Worm (Caenorhabditis elegans): ENCODE measurements around the gene msp-57.

Gene msp-57

DNA sequence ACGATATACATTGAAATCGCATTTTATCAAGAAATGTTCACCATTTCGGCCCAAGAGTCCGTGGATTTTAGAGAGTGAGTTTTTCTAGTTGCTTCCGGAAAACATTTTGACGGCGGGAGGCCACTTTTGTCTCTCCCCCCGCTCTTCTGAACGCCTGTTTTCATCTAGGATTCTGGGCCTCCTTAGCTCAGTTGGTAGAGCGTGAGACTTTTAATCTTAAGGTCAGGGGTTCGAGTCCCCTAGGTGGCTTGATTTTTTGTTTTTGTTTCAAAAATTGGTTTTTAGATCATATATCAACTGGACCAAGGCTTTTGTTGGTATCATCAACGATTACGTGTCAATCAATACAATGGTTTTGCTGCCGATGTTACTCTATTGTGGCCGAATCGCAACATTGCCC lies 23.6 kb upstream of the msp-57 start (continued):
- TF ChIP-seq F26F4.8 (GFP tag; conservative IDR thresholded peaks at IDR 0.05), result peak; percentile 84
- peak; percentile 80 for TF ChIP-seq ctbp-1 (GFP tag; IDR thresholded peaks at IDR 0.05)
- peak; percentile 32 for TF ChIP-seq F49E8.2 (tag; optimal IDR thresholded peaks at IDR 0.05; ENCODE audit: borderline replicate concordance)
- peak; percentile 9 to 60 for TF ChIP-seq daf-16 (GFP tag; optimal IDR thresholded peaks at IDR 0.05)
- no peak for TF ChIP-seq daf-16 (tag; optimal IDR thresholded peaks at IDR 0.05)
- TF ChIP-seq nhr-237 (tag; optimal IDR thresholded peaks at IDR 0.05), result no peak
- TF ChIP-seq nhr-76 (tag; optimal IDR thresholded peaks at IDR 0.05), result no peak

- TF ChIP-seq R02D3.7 (tag; optimal IDR thresholded peaks at IDR 0.05) (no peak), aha-1 (tag) (no peak), egl-43 (GFP tag; IDR thresholded peaks at IDR 0.05) (no peak), nhr-102 (tag; optimal IDR thresholded peaks at IDR 0.05) (no peak), F26F4.8 (GFP tag; conservative IDR thresholded peaks at IDR 0.05) (no peak), F49E8.2 (tag; optimal IDR thresholded peaks at IDR 0.05; ENCODE audit: borderline replicate concordance) (no peak), F10B5.3 (tag; optimal IDR thresholded peaks at IDR 0.05) (no peak), daf-8 (GFP tag; IDR thresholded peaks at IDR 0.05) (no peak), sdz-12 (GFP tag; optimal IDR thresholded peaks at IDR 0.05) (no peak), unc-130 (GFP tag; optimal IDR thresholded peaks at IDR 0.05) (no peak), cey-2 (tag; optimal IDR thresholded peaks at IDR 0.05; ENCODE audit: borderline replicate concordance, insufficient read depth) (no peak), F44E2.7 (GFP tag; IDR thresholded peaks at IDR 0.05) (no peak), mdl-1 (tag; optimal IDR thresholded peaks at IDR 0.05) (no peak), php-3 (GFP tag; IDR thresholded peaks at IDR 0.05) (no peak), nhr-28 (tag; optimal IDR thresholded peaks at IDR 0.05) (no peak), ceh-62 (tag; optimal IDR thresholded peaks at IDR 0.05) (no peak), nhr-41 (GFP tag; IDR thresholded peaks at IDR 0.05) (no peak), dpl-1 (GFP tag; optimal IDR thresholded peaks at IDR 0.05) (no peak), snpc-1.2 (GFP tag; IDR thresholded peaks at IDR 0.05) (no peak)
Measured at ce11 chrIV:5045389-5045788, 17.0 kb upstream of the msp-57 start, which contains the start of gene hot-9. Gene hot-9, minus strand, starts transcription at chrIV:5045489.

- no peak for TF ChIP-seq hif-1 (tag; optimal IDR thresholded peaks at IDR 0.05)
- no peak for TF ChIP-seq skn-1 (tag; optimal IDR thresholded peaks at IDR 0.05)
- peak; percentile 35 for TF ChIP-seq aha-1 (tag)
- TF ChIP-seq ctbp-1 (GFP tag; IDR thresholded peaks at IDR 0.05), result no peak
- TF ChIP-seq unc-130 (GFP tag; optimal IDR thresholded peaks at IDR 0.05), result no peak
- no peak for TF ChIP-seq vab-7 (GFP tag; IDR thresholded peaks at IDR 0.05)
- TF ChIP-seq fos-1 (tag; optimal IDR thresholded peaks at IDR 0.05), result no peak
Measured at ce11 chrIV:5054297-5054696, 8.1 kb upstream of the msp-57 start.

DNA sequence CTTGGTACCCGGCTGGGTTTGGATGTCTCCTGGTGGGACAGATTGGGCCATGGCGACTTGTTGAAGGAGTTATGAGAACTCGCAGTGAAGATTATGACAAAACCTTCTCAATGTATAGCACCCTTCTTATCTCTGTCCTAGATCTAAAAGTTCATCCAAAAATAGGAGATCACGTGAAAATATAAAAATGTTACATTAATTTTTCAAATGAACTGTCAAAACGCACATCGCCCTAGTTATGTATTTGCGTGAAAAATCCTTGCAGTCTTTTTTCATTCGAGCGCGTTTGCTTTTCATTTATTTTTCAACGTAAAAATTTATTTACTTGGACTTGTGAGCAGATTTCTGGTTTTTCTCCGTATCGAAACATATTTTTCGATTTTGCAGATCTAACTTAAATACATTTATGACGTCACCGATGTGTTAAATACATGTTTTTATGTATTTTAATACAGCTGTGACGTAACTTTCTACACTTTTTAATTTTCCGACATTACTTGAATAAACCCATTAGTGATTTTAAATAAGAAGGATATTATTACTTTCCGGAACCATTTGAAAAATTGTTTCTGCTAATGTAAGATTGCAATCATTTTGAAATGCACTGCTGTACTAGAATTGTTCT lies 6.3 kb upstream of the msp-57 start, which contains the start of gene msp-55:
msp-55 (minus strand) TSS at position 51 of the 625 bp plus-strand sequence.
- TF ChIP-seq ztf-7 (tag; optimal IDR thresholded peaks at IDR 0.05), result no peak
- no peak for TF ChIP-seq ztf-11 (tag; optimal IDR thresholded peaks at IDR 0.05)
- no peak for TF ChIP-seq saeg-2 (GFP tag; IDR thresholded peaks at IDR 0.05)
- no peak for TF ChIP-seq nhr-76 (tag; optimal IDR thresholded peaks at IDR 0.05)
- no peak for TF ChIP-seq dmd-9 (GFP tag; IDR thresholded peaks at IDR 0.05)
- TF ChIP-seq pqm-1 (tag; optimal IDR thresholded peaks at IDR 0.05), result no peak
- TF ChIP-seq egl-27 (tag; optimal IDR thresholded peaks at IDR 0.05), result no peak
- TF ChIP-seq fkh-10 (GFP tag; optimal IDR thresholded peaks at IDR 0.05), result no peak

ce11 chrIV:5060984-5061383 lies 1.4 kb upstream of the msp-57 start, which contains the start of gene C09B9.7:
Gene C09B9.7, minus strand, starts transcription at chrIV:5061084.
- TF ChIP-seq lin-15B (tag; optimal IDR thresholded peaks at IDR 0.05), result no peak
- no peak for TF ChIP-seq sdz-12 (GFP tag; optimal IDR thresholded peaks at IDR 0.05)
- no peak for TF ChIP-seq F10B5.3 (tag; optimal IDR thresholded peaks at IDR 0.05)
- TF ChIP-seq spr-1 (tag; optimal IDR thresholded peaks at IDR 0.05), result no peak
- no peak for TF ChIP-seq lsy-2 (tag; optimal IDR thresholded peaks at IDR 0.05)
- no peak for TF ChIP-seq daf-12 (tag; optimal IDR thresholded peaks at IDR 0.05)
- TF ChIP-seq ces-1 (GFP tag; optimal IDR thresholded peaks at IDR 0.05), result no peak
- no peak for TF ChIP-seq T26A8.4 (GFP tag; IDR thresholded peaks at IDR 0.05)
- TF ChIP-seq daf-8 (GFP tag; IDR thresholded peaks at IDR 0.05), result no peak
- no peak for TF ChIP-seq hif-1 (tag; optimal IDR thresholded peaks at IDR 0.05)
- no peak for TF ChIP-seq lin-13 (GFP tag; optimal IDR thresholded peaks at IDR 0.05)
- TF ChIP-seq nhr-76 (tag; optimal IDR thresholded peaks at IDR 0.05), result no peak
- no peak for TF ChIP-seq lin-38 (GFP tag; IDR thresholded peaks at IDR 0.05)
- TF ChIP-seq lin-39 (tag; optimal IDR thresholded peaks at IDR 0.05), result no peak
- no peak for TF ChIP-seq hmg-1.1 (GFP tag; IDR thresholded peaks at IDR 0.05)
